Worm (Caenorhabditis elegans) whole organism, L1 larva: Measurements from ENCODE around the gene ceeh-1.

Experiments used
- C16A3.4 ChIP-seq: fragments of 150-350 bp; optimal IDR thresholded peaks from 2 replicates; lab custom pipeline; 2014; ENCODE audit warnings: missing biosample characterization, missing genetic modification characterization
- F16B12.6 ChIP-seq: fragments of 150-350 bp; optimal IDR thresholded peaks from 2 replicates; lab custom pipeline; 2014; ENCODE audit warnings: missing biosample characterization, missing genetic modification characterization
- Y116A8C.19 ChIP-seq: sonication (generic microtip); optimal IDR thresholded peaks from 2 replicates; lab custom pipeline; 2016; ENCODE audit warnings: missing compliant biosample characterization, missing genetic modification characterization, borderline replicate concordance
- aha-1 ChIP-seq: fragments of 150-350 bp; optimal IDR thresholded peaks from 2 replicates; lab custom pipeline; 2014; ENCODE audit warnings: missing biosample characterization, missing genetic modification characterization
- alr-1 ChIP-seq: fragments of 200-800 bp; sonication (Bioruptor generic); optimal IDR thresholded peaks from 2 replicates; lab custom pipeline; 2018; ENCODE audit warnings: borderline replicate concordance, mild to moderate bottlenecking, missing genetic modification characterization, missing compliant biosample characterization
- blmp-1 ChIP-seq: fragments of 150-350 bp; optimal IDR thresholded peaks from 2 replicates; lab custom pipeline; 2014; ENCODE audit warnings: missing biosample characterization, missing genetic modification characterization
- ceh-63 ChIP-seq: fragments of 200-800 bp; sonication (Bioruptor generic); optimal IDR thresholded peaks from 2 replicates; lab custom pipeline; 2018; ENCODE audit warnings: mild to moderate bottlenecking, missing genetic modification characterization, missing compliant biosample characterization
- ceh-82 ChIP-seq, 3 experiments: fragments of 150-350 bp in 1 of 3; sonication (generic microtip) in 2 of 3; optimal IDR thresholded peaks; 2 replicates each; lab custom pipeline; 2014 to 2017; ENCODE audit warnings: missing biosample characterization in 3 of 3, missing genetic modification characterization in 3 of 3
- ceh-88 ChIP-seq: fragments of 200-800 bp; sonication (Bioruptor generic); IDR thresholded peaks from 2 replicates; pipeline ENCODE4 v1.3.6; 2022; ENCODE audit warnings: missing genetic modification characterization, missing compliant biosample characterization
- ceh-90 ChIP-seq: sonication (generic microtip); optimal IDR thresholded peaks from 2 replicates; lab custom pipeline; 2016; ENCODE audit warnings: missing genetic modification characterization, missing compliant biosample characterization
- dsc-1 ChIP-seq: sonication (generic microtip); optimal IDR thresholded peaks from 2 replicates; lab custom pipeline; 2016; ENCODE audit warnings: mild to moderate bottlenecking, missing genetic modification characterization, missing compliant biosample characterization
- efl-1 ChIP-seq, 4 experiments: fragments of 150-350 bp; optimal IDR thresholded peaks in 3 of 4; peaks in 1 of 4; 1 replicate in 1 of 4; 2 replicates in 3 of 4; lab custom pipeline; 2014; ENCODE audit warnings: missing biosample characterization in 2 of 4, missing genetic modification characterization in 2 of 4, missing genetic modification reagents in 2 of 4
- efl-3 ChIP-seq: fragments of 200-800 bp; sonication (Bioruptor generic); optimal IDR thresholded peaks from 2 replicates; lab custom pipeline; 2018; ENCODE audit warnings: mild to moderate bottlenecking, missing genetic modification characterization, missing compliant biosample characterization
- egl-13 ChIP-seq: sonication (generic microtip); optimal IDR thresholded peaks from 2 replicates; lab custom pipeline; 2016; ENCODE audit warnings: missing genotype, missing genetic modification reagents, missing genetic modification characterization, missing compliant biosample characterization
- egl-27 ChIP-seq, 2 experiments: fragments of 150-350 bp in 1 of 2; sonication (generic microtip); optimal IDR thresholded peaks; 3 replicates each; lab custom pipeline; 2017 to 2018; ENCODE audit warnings: missing biosample characterization in 2 of 2, missing genetic modification characterization in 2 of 2, missing genetic modification reagents in 2 of 2
- elt-2 ChIP-seq: sonication (generic microtip); optimal IDR thresholded peaks from 2 replicates; lab custom pipeline; 2016; ENCODE audit warnings: missing genetic modification characterization, mild to moderate bottlenecking, inconsistent platforms, missing compliant biosample characterization, missing genetic modification reagents
- ets-5 ChIP-seq: fragments of 200-800 bp; sonication (Bioruptor generic); IDR thresholded peaks from 2 replicates; pipeline ENCODE4 v1.3.6; 2022; ENCODE audit warnings: missing genetic modification characterization, missing compliant biosample characterization
- fkh-10 ChIP-seq: sonication (generic microtip); optimal IDR thresholded peaks from 2 replicates; lab custom pipeline; 2017; ENCODE audit warnings: missing biosample characterization, missing genetic modification reagents, missing genetic modification characterization
- fkh-4 ChIP-seq: sonication (generic microtip); optimal IDR thresholded peaks from 2 replicates; lab custom pipeline; 2016; ENCODE audit warnings: missing compliant biosample characterization, missing genetic modification characterization, borderline replicate concordance
- grh-1 ChIP-seq: fragments of 200-800 bp; sonication (Bioruptor generic); IDR thresholded peaks from 2 replicates; pipeline ENCODE4 v1.3.6; 2022; ENCODE audit warnings: missing genetic modification reagents, missing genetic modification characterization, missing compliant biosample characterization
- hlh-4 ChIP-seq: sonication (generic microtip); optimal IDR thresholded peaks from 2 replicates; lab custom pipeline; 2016; ENCODE audit warnings: mild to moderate bottlenecking, missing genetic modification characterization, missing compliant biosample characterization
- irx-1 ChIP-seq: sonication (generic microtip); optimal IDR thresholded peaks from 2 replicates; lab custom pipeline; 2016; ENCODE audit warnings: missing genetic modification characterization, missing compliant biosample characterization
- isw-1 ChIP-seq: fragments of 200-800 bp; sonication (Bioruptor generic); IDR thresholded peaks from 2 replicates; pipeline ENCODE4 v1.3.6; 2022; ENCODE audit warnings: missing genetic modification characterization, missing compliant biosample characterization
- jun-1 ChIP-seq: fragments of 150-350 bp; optimal IDR thresholded peaks from 2 replicates; lab custom pipeline; 2014; ENCODE audit warnings: missing biosample characterization, missing genetic modification reagents, missing genetic modification characterization
- lin-13 ChIP-seq: fragments of 150-350 bp; optimal IDR thresholded peaks from 2 replicates; lab custom pipeline; 2014; ENCODE audit warnings: missing biosample characterization, missing genetic modification reagents, missing genetic modification characterization
- lin-15B ChIP-seq: fragments of 150-350 bp; sonication (generic microtip); optimal IDR thresholded peaks from 3 replicates; lab custom pipeline; 2014; ENCODE audit warnings: missing biosample characterization, missing genetic modification characterization
- lin-39 ChIP-seq: fragments of 150-350 bp; optimal IDR thresholded peaks from 2 replicates; lab custom pipeline; 2014; ENCODE audit warnings: missing biosample characterization, missing genetic modification reagents, missing genetic modification characterization
- lir-3 ChIP-seq: sonication (generic microtip); optimal IDR thresholded peaks from 2 replicates; lab custom pipeline; 2016; ENCODE audit warnings: mild to moderate bottlenecking, missing genetic modification characterization, moderate library complexity, missing compliant biosample characterization; ENCODE audit not compliant: poor library complexity
- mab-9 ChIP-seq: fragments of 200-800 bp; sonication (Bioruptor generic); IDR thresholded peaks from 2 replicates; pipeline ENCODE4 v1.3.6; 2022; ENCODE audit warnings: missing genetic modification reagents, missing genetic modification characterization, missing compliant biosample characterization
- mdl-1 ChIP-seq, 2 experiments: fragments of 150-350 bp; optimal IDR thresholded peaks; 2 replicates each; lab custom pipeline; 2014 to 2017; ENCODE audit warnings: missing biosample characterization in 2 of 2, missing genetic modification characterization in 2 of 2, inconsistent platforms in 1 of 2
- nhr-11 ChIP-seq: fragments of 150-350 bp; optimal IDR thresholded peaks from 2 replicates; lab custom pipeline; 2014; ENCODE audit warnings: missing biosample characterization, missing genetic modification characterization
- nhr-20 ChIP-seq: sonication (generic microtip); optimal IDR thresholded peaks from 2 replicates; lab custom pipeline; 2016; ENCODE audit warnings: mild to moderate bottlenecking, missing genetic modification characterization, missing compliant biosample characterization
- nhr-47 ChIP-seq: sonication (generic microtip); optimal IDR thresholded peaks from 2 replicates; lab custom pipeline; 2016; ENCODE audit warnings: mild to moderate bottlenecking, missing genetic modification characterization, moderate library complexity, missing compliant biosample characterization
- nhr-71 ChIP-seq: sonication (generic microtip); optimal IDR thresholded peaks from 2 replicates; lab custom pipeline; 2016; ENCODE audit warnings: mild to moderate bottlenecking, missing genetic modification characterization, moderate library complexity, missing compliant biosample characterization
- nhr-76 ChIP-seq: sonication (generic microtip); optimal IDR thresholded peaks from 2 replicates; lab custom pipeline; 2017; ENCODE audit warnings: missing biosample characterization, missing genetic modification characterization
- nhr-77 ChIP-seq: fragments of 150-350 bp; optimal IDR thresholded peaks from 2 replicates; lab custom pipeline; 2014; ENCODE audit warnings: missing biosample characterization, missing genetic modification characterization
- nhr-84 ChIP-seq: sonication (generic microtip); optimal IDR thresholded peaks from 2 replicates; lab custom pipeline; 2017; ENCODE audit warnings: missing biosample characterization, missing genetic modification characterization
- nhr-85 ChIP-seq: sonication (generic microtip); peaks from one replicate; lab custom pipeline; 2016; ENCODE audit warnings: missing genetic modification characterization, inconsistent platforms, missing compliant biosample characterization
- pag-3 ChIP-seq: sonication (generic microtip); optimal IDR thresholded peaks from 2 replicates; lab custom pipeline; 2017; ENCODE audit warnings: missing genetic modification characterization, mild to moderate bottlenecking, missing compliant biosample characterization, antibody characterized with exemption, borderline replicate concordance; ENCODE audit not compliant: insufficient read depth
- rnt-1 ChIP-seq: sonication (generic microtip); optimal IDR thresholded peaks from 2 replicates; lab custom pipeline; 2016; ENCODE audit warnings: mild to moderate bottlenecking, missing genetic modification characterization, moderate library complexity, missing compliant biosample characterization
- skn-1 ChIP-seq: fragments of 150-350 bp; optimal IDR thresholded peaks from 2 replicates; lab custom pipeline; 2014; ENCODE audit warnings: missing biosample characterization, missing genetic modification characterization
- snu-23 ChIP-seq: sonication (generic microtip); optimal IDR thresholded peaks from 2 replicates; lab custom pipeline; 2016; ENCODE audit warnings: missing genetic modification characterization, missing compliant biosample characterization
- sptf-1 ChIP-seq: fragments of 150-350 bp; optimal IDR thresholded peaks from 2 replicates; lab custom pipeline; 2014; ENCODE audit warnings: missing biosample characterization, missing genetic modification characterization
- sup-37 ChIP-seq: fragments of 200-800 bp; sonication (Bioruptor generic); optimal IDR thresholded peaks from 2 replicates; lab custom pipeline; 2018; ENCODE audit warnings: mild to moderate bottlenecking, missing genetic modification characterization, missing compliant biosample characterization
- tlp-1 ChIP-seq: fragments of 150-350 bp; optimal IDR thresholded peaks from 2 replicates; lab custom pipeline; 2014; ENCODE audit warnings: missing biosample characterization, missing genetic modification characterization
- unc-130 ChIP-seq: fragments of 150-350 bp; optimal IDR thresholded peaks from 2 replicates; lab custom pipeline; 2017; ENCODE audit warnings: missing biosample characterization, missing genetic modification characterization, inconsistent platforms
- unc-62 ChIP-seq: fragments of 150-350 bp; optimal IDR thresholded peaks from 2 replicates; lab custom pipeline; 2014; ENCODE audit warnings: missing biosample characterization, missing genetic modification reagents, missing genetic modification characterization
- unc-98 ChIP-seq: fragments of 200-800 bp; sonication (Bioruptor generic); IDR thresholded peaks from 2 replicates; pipeline ENCODE4 v1.3.6; 2022; ENCODE audit warnings: missing genetic modification characterization, missing compliant biosample characterization
- xbp-1 ChIP-seq: sonication (generic microtip); optimal IDR thresholded peaks from 2 replicates; lab custom pipeline; 2016; ENCODE audit warnings: missing genetic modification characterization, missing compliant biosample characterization
- zag-1 ChIP-seq: fragments of 150-350 bp; optimal IDR thresholded peaks from 2 replicates; lab custom pipeline; 2014; ENCODE audit warnings: missing biosample characterization, missing genetic modification characterization
- zip-4 ChIP-seq: fragments of 200-800 bp; sonication (Bioruptor generic); optimal IDR thresholded peaks from 2 replicates; lab custom pipeline; 2018; ENCODE audit warnings: mild to moderate bottlenecking, missing genetic modification characterization, moderate library complexity, missing compliant biosample characterization
- ztf-11 ChIP-seq, 2 experiments: sonication (generic microtip); optimal IDR thresholded peaks; 2 replicates each; lab custom pipeline; 2016 to 2017; ENCODE audit warnings: missing genetic modification characterization in 2 of 2, missing biosample characterization in 1 of 2, missing compliant biosample characterization in 1 of 2

ceeh-1 gene

ce11 chrIII:832855-833504 is 903 bp upstream of the ceeh-1 start, which contains the start of gene zip-2 (continued):
- TF ChIP-seq snu-23 (peak; percentile 36), unc-130 (no peak), efl-1 (optimal IDR thresholded peaks at IDR 0.05; lab: Kevin White, UChicago) (no peak), efl-1 (GFP tag; optimal IDR thresholded peaks at IDR 0.05 in 1 of 2; lab: Kevin White, UChicago) (peak in 1 of 2 experiments; percentile 90), nhr-47 (peak; percentile 5), nhr-71 (tag; lab: Kevin White, UChicago) (peak; percentile 52), lin-39 (tag; lab: Kevin White, UChicago) (no peak), unc-62 (GFP tag; lab: Kevin White, UChicago) (no peak), hlh-4 (tag; lab: Kevin White, UChicago) (no peak), nhr-77 (tag; lab: Kevin White, UChicago) (no peak), egl-27 (tag; optimal IDR thresholded peaks at IDR 0.05; lab: Kevin White, UChicago) (no peak), pag-3 (tag; lab: Kevin White, UChicago) (no peak), unc-98 (GFP tag; lab: Robert Waterston, UW) (no peak), sup-37 (GFP tag; lab: Kevin White, UChicago) (no peak), F16B12.6 (tag; lab: Kevin White, UChicago) (no peak), mdl-1 (tag; optimal IDR thresholded peaks at IDR 0.05; lab: Kevin White, UChicago) (peak in 1 of 2 experiments; percentile 19), ceh-63 (GFP tag; lab: Kevin White, UChicago) (no peak), blmp-1 (peak; percentile 39), sptf-1 (tag; lab: Kevin White, UChicago) (no peak), Y116A8C.19 (tag; lab: Kevin White, UChicago) (no peak), grh-1 (no peak), nhr-85 (no peak), nhr-20 (tag; lab: Kevin White, UChicago) (peak; percentile 72), egl-13 (no peak), aha-1 (tag; lab: Kevin White, UChicago) (no peak), fkh-10 (GFP tag; lab: Kevin White, UChicago) (no peak), fkh-4 (tag; lab: Kevin White, UChicago) (no peak), ztf-11 (tag; optimal IDR thresholded peaks at IDR 0.05; lab: Kevin White, UChicago) (no peak), xbp-1 (tag; lab: Kevin White, UChicago) (no peak), lin-15B (tag; lab: Kevin White, UChicago) (no peak), C16A3.4 (tag; lab: Kevin White, UChicago) (peak; percentile 19), lin-13 (GFP tag; lab: Kevin White, UChicago) (no peak), ceh-90 (tag; lab: Kevin White, UChicago) (no peak), ets-5 (GFP tag; lab: Robert Waterston, UW) (no peak), ceh-88 (GFP tag; lab: Robert Waterston, UW) (no peak), ceh-82 (tag; optimal IDR thresholded peaks at IDR 0.05; lab: Kevin White, UChicago) (no peak), alr-1 (tag; lab: Kevin White, UChicago) (peak; percentile 99), nhr-84 (tag; lab: Kevin White, UChicago) (no peak), nhr-76 (no peak), rnt-1 (tag; lab: Kevin White, UChicago) (no peak), zag-1 (tag; lab: Kevin White, UChicago) (no peak), lir-3 (tag; lab: Kevin White, UChicago) (peak; percentile 7), skn-1 (tag; lab: Kevin White, UChicago) (no peak), nhr-11 (no peak), zip-4 (GFP tag; lab: Kevin White, UChicago) (no peak), isw-1 (GFP tag; lab: Robert Waterston, UW) (no peak), mab-9 (GFP tag; lab: Robert Waterston, UW) (no peak), dsc-1 (no peak), tlp-1 (tag; lab: Kevin White, UChicago) (no peak), jun-1 (tag; lab: Kevin White, UChicago) (peak; percentile 11), irx-1 (no peak), elt-2 (tag; lab: Kevin White, UChicago) (peak; percentile 66), efl-3 (GFP tag; lab: Kevin White, UChicago) (no peak)
